Worm (Caenorhabditis elegans): ENCODE measurements around the gene cwc-15.

The cwc-15 gene

DNA sequence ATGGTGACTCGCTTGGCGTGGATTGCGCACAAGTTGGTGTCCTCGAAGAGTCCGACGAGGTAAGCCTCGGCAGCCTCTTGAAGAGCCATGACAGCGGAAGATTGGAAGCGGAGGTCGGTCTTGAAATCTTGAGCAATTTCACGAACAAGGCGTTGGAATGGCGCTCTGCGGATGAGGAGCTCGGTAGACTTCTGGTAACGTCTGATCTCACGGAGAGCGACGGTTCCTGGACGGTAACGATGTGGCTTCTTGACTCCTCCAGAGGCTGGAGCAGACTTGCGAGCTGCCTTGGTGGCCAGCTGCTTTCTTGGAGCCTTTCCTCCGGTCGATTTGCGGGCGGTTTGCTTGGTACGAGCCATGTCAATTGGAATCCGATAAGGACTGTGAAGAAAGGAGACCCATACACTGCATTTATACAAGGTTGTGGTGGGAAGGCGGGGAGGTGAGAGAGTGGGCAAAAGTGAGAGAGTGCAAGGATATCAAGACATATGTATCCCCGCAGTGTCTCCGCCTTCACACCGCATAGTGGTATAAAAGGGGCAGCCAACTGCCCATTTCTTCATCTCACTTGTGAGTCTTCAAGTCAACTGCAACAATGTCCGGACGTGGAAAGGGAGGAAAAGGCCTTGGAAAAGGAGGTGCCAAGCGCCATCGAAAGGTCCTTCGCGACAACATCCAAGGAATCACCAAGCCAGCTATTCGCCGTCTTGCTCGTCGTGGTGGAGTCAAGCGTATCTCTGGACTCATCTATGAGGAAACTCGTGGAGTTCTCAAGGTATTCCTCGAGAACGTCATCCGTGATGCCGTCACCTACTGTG lies 19.0 kb downstream of the cwc-15 start, which contains the start of the genes his-2 and his-1:
Gene his-2 (minus strand): TSS at position 359 of the 818 bp plus-strand sequence.
Gene his-1 (plus strand): TSS at position 596 of the 818 bp plus-strand sequence.
- TF ChIP-seq nhr-85 (tag) (peak; percentile 74), ztf-11 (tag; optimal IDR thresholded peaks at IDR 0.05) (peak in 1 of 2 experiments; percentile 63), nhr-47 (tag; optimal IDR thresholded peaks at IDR 0.05) (peak; percentile 11), lin-14 (GFP tag; optimal IDR thresholded peaks at IDR 0.05) (peak; percentile 11)

DNA sequence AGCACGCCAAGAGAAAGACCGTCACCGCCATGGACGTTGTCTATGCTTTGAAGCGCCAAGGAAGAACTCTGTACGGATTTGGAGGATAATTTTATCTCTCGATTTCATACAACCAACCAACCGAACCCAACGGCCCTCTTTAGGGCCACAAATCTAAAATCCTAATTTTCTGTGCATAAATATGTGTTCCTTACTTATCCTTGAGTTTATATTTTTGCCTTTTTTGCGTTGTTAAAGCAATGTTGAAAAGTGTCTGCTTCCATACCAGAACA lies 19.5 kb downstream of the cwc-15 start:
- TF ChIP-seq snpc-4 (tag; optimal IDR thresholded peaks at IDR 0.05) (no peak), jun-1 (tag; optimal IDR thresholded peaks at IDR 0.05) (no peak), isw-1 (GFP tag; IDR thresholded peaks at IDR 0.05) (no peak), ceh-88 (GFP tag; IDR thresholded peaks at IDR 0.05) (no peak), egl-13 (tag; optimal IDR thresholded peaks at IDR 0.05) (no peak)

DNA sequence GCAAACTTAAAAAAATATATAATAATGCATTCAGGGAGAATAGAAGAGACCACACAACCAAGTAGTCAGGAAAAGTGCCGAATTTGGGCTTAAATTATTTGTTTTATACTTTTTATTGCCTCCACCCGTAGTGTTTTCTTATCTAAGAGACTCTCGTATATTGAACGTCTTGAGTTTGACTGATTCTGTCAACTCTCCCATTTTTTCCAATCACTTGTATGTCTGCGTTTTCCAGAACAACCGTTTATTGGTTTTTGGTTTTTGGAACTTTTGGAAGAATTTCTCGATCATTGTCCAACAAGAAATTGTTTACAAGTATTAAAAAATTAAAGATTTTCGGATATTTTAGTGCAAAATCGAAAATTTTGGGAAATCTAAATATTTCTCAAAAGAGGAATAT lies 20.5 kb downstream of the cwc-15 start:
- TF ChIP-seq nhr-71 (tag; optimal IDR thresholded peaks at IDR 0.05) (peak; percentile 5), snu-23 (GFP tag; optimal IDR thresholded peaks at IDR 0.05) (no peak), nhr-47 (tag; optimal IDR thresholded peaks at IDR 0.05) (no peak), elt-2 (tag; optimal IDR thresholded peaks at IDR 0.05) (peak; percentile 50)

DNA sequence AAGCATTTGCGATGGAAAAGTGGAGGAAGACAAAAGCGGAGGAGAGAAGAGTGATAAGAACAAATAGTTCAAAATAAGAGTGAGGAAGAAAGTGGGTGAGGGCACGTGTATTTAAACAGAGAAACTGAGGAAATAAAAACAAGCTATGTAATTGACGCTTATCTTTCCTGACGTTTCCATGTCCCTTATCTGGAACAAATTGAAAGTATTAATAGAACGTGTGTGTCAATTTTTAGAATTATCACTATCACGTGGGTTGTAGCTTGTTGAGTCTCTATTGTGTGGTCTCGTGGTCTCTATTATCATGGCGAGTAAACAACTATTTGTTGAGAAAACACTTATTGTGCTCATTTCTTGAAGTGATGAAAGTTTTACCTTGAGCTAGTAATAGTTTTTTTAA lies 22.7 kb downstream of the cwc-15 start, which contains the start of gene T10C6.15:
Gene T10C6.15 (minus strand): TSS at position 104 of the 400 bp plus-strand sequence.
- TF ChIP-seq unc-98 (GFP tag; IDR thresholded peaks at IDR 0.05) = no peak
- peak; percentile 32 for TF ChIP-seq nhr-19 (GFP tag; conservative IDR thresholded peaks at IDR 0.05)
- no peak for TF ChIP-seq elt-3 (tag; optimal IDR thresholded peaks at IDR 0.05)
- no peak for TF ChIP-seq snu-23 (GFP tag; optimal IDR thresholded peaks at IDR 0.05)
- no peak for TF ChIP-seq lin-13 (GFP tag; optimal IDR thresholded peaks at IDR 0.05)
- no peak for TF ChIP-seq efl-3 (GFP tag; optimal IDR thresholded peaks at IDR 0.05)
- TF ChIP-seq nhr-237 (tag; optimal IDR thresholded peaks at IDR 0.05) = no peak
- no peak for TF ChIP-seq Y116A8C.19 (tag; optimal IDR thresholded peaks at IDR 0.05; ENCODE audit: borderline replicate concordance)
- peak; percentile 58 for TF ChIP-seq hpl-2 (GFP tag; optimal IDR thresholded peaks at IDR 0.05)
- no peak for TF ChIP-seq nhr-28 (tag; optimal IDR thresholded peaks at IDR 0.05)
- no peak for TF ChIP-seq lsy-2 (tag; optimal IDR thresholded peaks at IDR 0.05)
- no peak for TF ChIP-seq F16B12.6 (tag; optimal IDR thresholded peaks at IDR 0.05)
- no peak for TF ChIP-seq alr-1 (tag; optimal IDR thresholded peaks at IDR 0.05; ENCODE audit: borderline replicate concordance)
- peak; percentile 99 for TF ChIP-seq elt-2 (tag; optimal IDR thresholded peaks at IDR 0.05)
- no peak for TF ChIP-seq hlh-4 (tag; optimal IDR thresholded peaks at IDR 0.05)
- no peak for TF ChIP-seq mep-1 (tag; optimal IDR thresholded peaks at IDR 0.05)
- TF ChIP-seq ceh-90 (tag; optimal IDR thresholded peaks at IDR 0.05) = no peak
- TF ChIP-seq mdl-1 (tag; optimal IDR thresholded peaks at IDR 0.05) = peak in 1 of 2 experiments; percentile 50
- TF ChIP-seq irx-1 (tag; optimal IDR thresholded peaks at IDR 0.05) = no peak
- TF ChIP-seq efl-1 (optimal IDR thresholded peaks at IDR 0.05) = no peak
- TF ChIP-seq efl-1 (GFP tag; optimal IDR thresholded peaks at IDR 0.05 in 1 of 2) = peak in 1 of 2 experiments; percentile 87
- peak in 1 of 2 experiments; percentile 76 for TF ChIP-seq lin-35 (GFP tag; optimal IDR thresholded peaks at IDR 0.05)
- no peak for TF ChIP-seq egl-27 (tag; optimal IDR thresholded peaks at IDR 0.05)
- no peak for TF ChIP-seq nhr-84 (tag; optimal IDR thresholded peaks at IDR 0.05)
- no peak for TF ChIP-seq ets-5 (GFP tag; IDR thresholded peaks at IDR 0.05)
- no peak for TF ChIP-seq sptf-1 (tag; optimal IDR thresholded peaks at IDR 0.05)
- no peak for TF ChIP-seq ceh-82 (tag; optimal IDR thresholded peaks at IDR 0.05)
- TF ChIP-seq nhr-20 (tag; optimal IDR thresholded peaks at IDR 0.05) = peak; percentile 67
- TF ChIP-seq hlh-17 (GFP tag; optimal IDR thresholded peaks at IDR 0.05; ENCODE audit: borderline replicate concordance) = no peak
- no peak for TF ChIP-seq nhr-11 (tag; optimal IDR thresholded peaks at IDR 0.05)
- no peak for TF ChIP-seq nhr-47 (tag; optimal IDR thresholded peaks at IDR 0.05)
- peak; percentile 68 for TF ChIP-seq nhr-71 (tag; optimal IDR thresholded peaks at IDR 0.05)
- TF ChIP-seq rnt-1 (tag; optimal IDR thresholded peaks at IDR 0.05) = no peak
- TF ChIP-seq nhr-85 (tag) = peak; percentile 30
- no peak for TF ChIP-seq fkh-8 (tag; optimal IDR thresholded peaks at IDR 0.05)
- peak; percentile 63 for TF ChIP-seq nhr-90 (tag; optimal IDR thresholded peaks at IDR 0.05; ENCODE audit: poor library complexity)
- TF ChIP-seq snpc-4 (tag; optimal IDR thresholded peaks at IDR 0.05) = no peak
- no peak for TF ChIP-seq mef-2 (tag; optimal IDR thresholded peaks at IDR 0.05)
- TF ChIP-seq pax-3 (tag; optimal IDR thresholded peaks at IDR 0.05) = peak; percentile 49
